Fruit fly (Drosophila melanogaster) whole organism, embryonic: Measurements from ENCODE around the gene kin17.
A peak's percentile ranks its signal among the peaks of the same experiment; 100 is the strongest.

ENCODE experiments used
- Adf1 ChIP-seq: fragments of 200-800 bp; sonication (Bioruptor generic); IDR thresholded peaks from 2 replicates; pipeline ENCODE4 v1.3.6; 2022; ENCODE audit warnings: missing biosample characterization, missing genetic modification characterization
- B-H2 ChIP-seq: fragments of 200-800 bp; sonication (Bioruptor generic); optimal IDR thresholded peaks from 2 replicates; lab custom pipeline; 2018; ENCODE audit warnings: missing biosample characterization, mild to moderate bottlenecking, missing genetic modification characterization
- Blimp-1 ChIP-seq: fragments of 200-800 bp; sonication (Bioruptor generic); optimal IDR thresholded peaks from 3 replicates; lab custom pipeline; 2018; ENCODE audit warnings: missing biosample characterization, missing genetic modification characterization, mild to moderate bottlenecking, moderate library complexity, missing genetic modification reagents
- CG11398 ChIP-seq: fragments of 200-800 bp; sonication (Bioruptor generic); optimal IDR thresholded peaks from 2 replicates; lab custom pipeline; 2016; ENCODE audit warnings: missing biosample characterization, missing genetic modification characterization
- CG13296 ChIP-seq: fragments of 200-800 bp; sonication (Bioruptor generic); optimal IDR thresholded peaks from 3 replicates; lab custom pipeline; 2018; ENCODE audit warnings: missing biosample characterization, mild to moderate bottlenecking, missing genetic modification characterization
- CG15269 ChIP-seq: fragments of 200-800 bp; sonication (Bioruptor generic); optimal IDR thresholded peaks from 2 replicates; lab custom pipeline; 2018; ENCODE audit warnings: missing biosample characterization, mild to moderate bottlenecking, missing genetic modification characterization, moderate library complexity
- CG1603 ChIP-seq: fragments of 200-800 bp; sonication (Bioruptor generic); optimal IDR thresholded peaks from 2 replicates; lab custom pipeline; 2019; ENCODE audit warnings: missing biosample characterization, mild to moderate bottlenecking, missing genetic modification characterization, moderate library complexity
- CG17186 ChIP-seq: fragments of 200-800 bp; sonication (Bioruptor generic); optimal IDR thresholded peaks from 3 replicates; lab custom pipeline; 2017; ENCODE audit warnings: missing biosample characterization, missing genetic modification reagents, missing genetic modification characterization
- CG2199 ChIP-seq: fragments of 200-800 bp; sonication (Bioruptor generic); IDR thresholded peaks from 3 replicates; pipeline ENCODE4 v1.3.6; 2022; ENCODE audit warnings: missing biosample characterization, missing genetic modification characterization
- CG2678 ChIP-seq: fragments of 200-800 bp; sonication (Bioruptor generic); optimal IDR thresholded peaks from 3 replicates; lab custom pipeline; 2019; ENCODE audit warnings: missing biosample characterization, mild to moderate bottlenecking, missing genetic modification characterization, moderate library complexity
- CG3163 ChIP-seq: fragments of 200-800 bp; sonication (Bioruptor generic); optimal IDR thresholded peaks from 3 replicates; lab custom pipeline; 2016; ENCODE audit warnings: missing biosample characterization, missing genetic modification characterization
- CG34376 ChIP-seq: fragments of 200-800 bp; sonication (Bioruptor generic); optimal IDR thresholded peaks from 2 replicates; lab custom pipeline; 2018; ENCODE audit warnings: missing biosample characterization, mild to moderate bottlenecking, missing genetic modification characterization
- CG4404 ChIP-seq: fragments of 200-800 bp; sonication (Bioruptor generic); IDR thresholded peaks from 2 replicates; pipeline ENCODE4 v1.3.6; 2022; ENCODE audit warnings: missing biosample characterization, missing genetic modification characterization
- CG6765 ChIP-seq: fragments of 200-800 bp; sonication (Bioruptor generic); optimal IDR thresholded peaks from 3 replicates; lab custom pipeline; 2017; ENCODE audit warnings: missing biosample characterization, mild to moderate bottlenecking, missing genetic modification characterization
- CG7357 ChIP-seq: fragments of 200-800 bp; sonication (Bioruptor generic); IDR thresholded peaks from 3 replicates; pipeline ENCODE4 v1.3.6; 2022; ENCODE audit warnings: missing biosample characterization, missing genetic modification characterization
- CG8290 ChIP-seq, 3 experiments: fragments of 200-800 bp; sonication (Bioruptor generic); optimal IDR thresholded peaks; 2 replicates each; lab custom pipeline; 2016 to 2019; ENCODE audit warnings: missing biosample characterization in 3 of 3, missing genetic modification characterization in 3 of 3, mild to moderate bottlenecking in 2 of 3, moderate library complexity in 1 of 3
- CG8924 ChIP-seq: fragments of 200-800 bp; optimal IDR thresholded peaks from 3 replicates; lab custom pipeline; 2019; ENCODE audit warnings: missing biosample characterization, mild to moderate bottlenecking, missing genetic modification characterization, moderate library complexity
- D ChIP-seq, 2 experiments: fragments of 200-800 bp in 1 of 2; fragments of >200 bp in 1 of 2; sonication (Bioruptor generic) in 1 of 2; optimal IDR thresholded peaks; 2 replicates in 1 of 2; 3 replicates in 1 of 2; lab custom pipeline; 2017; ENCODE audit warnings: mild to moderate bottlenecking in 1 of 2, missing biosample characterization in 1 of 2, missing genetic modification characterization in 1 of 2, missing genetic modification reagents in 1 of 2
- D19A ChIP-seq: fragments of 200-800 bp; optimal IDR thresholded peaks from 3 replicates; lab custom pipeline; 2019; ENCODE audit warnings: missing biosample characterization, mild to moderate bottlenecking, missing genetic modification characterization, moderate library complexity
- Dek ChIP-seq: fragments of 200-800 bp; sonication (Bioruptor generic); optimal IDR thresholded peaks from 3 replicates; lab custom pipeline; 2019; ENCODE audit warnings: missing biosample characterization, mild to moderate bottlenecking, missing genetic modification characterization, moderate library complexity
- Dref ChIP-seq: fragments of 200-800 bp; sonication (Bioruptor generic); IDR thresholded peaks from 2 replicates; pipeline ENCODE4 v1.3.6; 2022; ENCODE audit warnings: missing biosample characterization, missing genetic modification characterization
- Drgx ChIP-seq: fragments of 200-800 bp; sonication (Bioruptor generic); IDR thresholded peaks from 2 replicates; pipeline ENCODE4 v1.3.6; 2022; ENCODE audit warnings: missing biosample characterization, missing genetic modification characterization
- Fer2 ChIP-seq: fragments of 200-800 bp; sonication (Bioruptor generic); optimal IDR thresholded peaks from 2 replicates; lab custom pipeline; 2018; ENCODE audit warnings: missing biosample characterization, mild to moderate bottlenecking, missing genetic modification characterization, moderate library complexity
- GATAe ChIP-seq: fragments of 200-800 bp; sonication (Bioruptor generic); conservative IDR thresholded peaks from 2 replicates; pipeline ENCODE4 v1.3.6; 2022; ENCODE audit warnings: missing biosample characterization, missing genetic modification characterization
- Hr51 ChIP-seq, 2 experiments: fragments of 200-800 bp; sonication (Bioruptor generic); optimal IDR thresholded peaks; 2 replicates in 1 of 2; 3 replicates in 1 of 2; lab custom pipeline; 2016 to 2018; ENCODE audit warnings: missing biosample characterization in 2 of 2, missing genetic modification characterization in 2 of 2, mild to moderate bottlenecking in 1 of 2, moderate library complexity in 1 of 2
- Sry-β ChIP-seq: fragments of 200-800 bp; sonication (Bioruptor generic); optimal IDR thresholded peaks from 2 replicates; lab custom pipeline; 2018; ENCODE audit warnings: missing biosample characterization, mild to moderate bottlenecking, missing genetic modification characterization, moderate library complexity
- Sry-δ ChIP-seq: fragments of 200-800 bp; sonication (Bioruptor generic); optimal IDR thresholded peaks from 2 replicates; lab custom pipeline; 2016; ENCODE audit warnings: missing biosample characterization, missing genetic modification characterization
- abd-A ChIP-seq: fragments of 200-800 bp; sonication (Bioruptor generic); optimal IDR thresholded peaks from 3 replicates; lab custom pipeline; 2019; ENCODE audit warnings: missing biosample characterization, mild to moderate bottlenecking, missing genetic modification characterization, moderate library complexity
- ac ChIP-seq: fragments of 200-800 bp; sonication (Bioruptor generic); optimal IDR thresholded peaks from 3 replicates; lab custom pipeline; 2017; ENCODE audit warnings: missing biosample characterization, mild to moderate bottlenecking, missing genetic modification characterization
- az2 ChIP-seq: fragments of 200-800 bp; sonication (Bioruptor generic); optimal IDR thresholded peaks from 3 replicates; lab custom pipeline; 2016; ENCODE audit warnings: missing biosample characterization, missing genetic modification characterization
- bowl ChIP-seq: fragments of 200-800 bp; sonication (Bioruptor generic); IDR thresholded peaks from 2 replicates; pipeline ENCODE4 v1.3.6; 2022; ENCODE audit warnings: missing biosample characterization, missing genetic modification characterization
- chinmo ChIP-seq: fragments of 200-800 bp; sonication (Bioruptor generic); IDR thresholded peaks from 4 replicates; pipeline ENCODE4 v1.3.6; 2022; ENCODE audit warnings: missing biosample characterization, missing genetic modification characterization; ENCODE audit not compliant: partially characterized antibody
- chm ChIP-seq: fragments of 200-800 bp; sonication (Bioruptor generic); IDR thresholded peaks from 2 replicates; pipeline ENCODE4 v1.3.6; 2022; ENCODE audit warnings: missing biosample characterization, missing genetic modification characterization
- cwo ChIP-seq: fragments of 200-800 bp; sonication (Bioruptor generic); optimal IDR thresholded peaks from 3 replicates; lab custom pipeline; 2017; ENCODE audit warnings: missing biosample characterization, missing genetic modification characterization, mild to moderate bottlenecking, moderate library complexity, missing genetic modification reagents
- dysf ChIP-seq: fragments of 200-800 bp; sonication (Bioruptor generic); IDR thresholded peaks from 3 replicates; pipeline ENCODE4 v1.3.6; 2022; ENCODE audit warnings: missing biosample characterization, missing genetic modification characterization
- ewg ChIP-seq: fragments of 200-800 bp; sonication (Bioruptor generic); optimal IDR thresholded peaks from 3 replicates; lab custom pipeline; 2017; ENCODE audit warnings: mild to moderate bottlenecking, missing biosample characterization, missing genetic modification reagents, missing genetic modification characterization
- exex ChIP-seq: fragments of 200-800 bp; sonication (Bioruptor generic); optimal IDR thresholded peaks from 4 replicates; lab custom pipeline; 2018; ENCODE audit warnings: missing biosample characterization, mild to moderate bottlenecking, missing genetic modification characterization, moderate library complexity
- fd102C ChIP-seq: fragments of 200-800 bp; sonication (Bioruptor generic); optimal IDR thresholded peaks from 2 replicates; lab custom pipeline; 2018; ENCODE audit warnings: missing biosample characterization, mild to moderate bottlenecking, missing genetic modification characterization, moderate library complexity
- fu2 ChIP-seq: fragments of 200-800 bp; sonication (Bioruptor generic); optimal IDR thresholded peaks from 2 replicates; lab custom pipeline; 2016; ENCODE audit warnings: missing biosample characterization, missing genetic modification characterization
- kni ChIP-seq: fragments of 200-800 bp; sonication (Bioruptor generic); optimal IDR thresholded peaks from 3 replicates; lab custom pipeline; 2017; ENCODE audit warnings: mild to moderate bottlenecking, missing biosample characterization, missing genetic modification reagents, missing genetic modification characterization
- mirr ChIP-seq: fragments of 200-800 bp; sonication (Bioruptor generic); optimal IDR thresholded peaks from 3 replicates; lab custom pipeline; 2018; ENCODE audit warnings: missing biosample characterization, mild to moderate bottlenecking, missing genetic modification characterization
- p53 ChIP-seq: fragments of 200-800 bp; sonication (Bioruptor generic); optimal IDR thresholded peaks from 2 replicates; lab custom pipeline; 2016; ENCODE audit warnings: missing biosample characterization, missing genetic modification characterization
- run ChIP-seq: fragments of 200-800 bp; sonication (Bioruptor generic); optimal IDR thresholded peaks from 3 replicates; lab custom pipeline; 2018; ENCODE audit warnings: missing biosample characterization, mild to moderate bottlenecking, missing genetic modification characterization
- sens ChIP-seq: fragments of 200-800 bp; sonication (Bioruptor generic); peaks from one replicate; lab custom pipeline; 2016; ENCODE audit warnings: missing biosample characterization, missing genetic modification characterization
- sens-2 ChIP-seq: fragments of 200-800 bp; sonication (Bioruptor generic); IDR thresholded peaks from 2 replicates; pipeline ENCODE4 v1.3.6; 2022; ENCODE audit warnings: missing biosample characterization, missing genetic modification characterization
- slou ChIP-seq: fragments of 200-800 bp; sonication (Bioruptor generic); optimal IDR thresholded peaks from 3 replicates; lab custom pipeline; 2016; ENCODE audit warnings: missing biosample characterization, missing genetic modification characterization
- sug ChIP-seq: fragments of 200-800 bp; optimal IDR thresholded peaks from 2 replicates; lab custom pipeline; 2019; ENCODE audit warnings: missing biosample characterization, mild to moderate bottlenecking, missing genetic modification characterization, moderate library complexity
- tio ChIP-seq: fragments of 200-800 bp; sonication (Bioruptor generic); optimal IDR thresholded peaks from 2 replicates; lab custom pipeline; 2017; ENCODE audit warnings: missing biosample characterization, missing genetic modification characterization, inconsistent platforms
- ttk ChIP-seq: fragments of 200-800 bp; sonication (Bioruptor generic); IDR thresholded peaks from 2 replicates; pipeline ENCODE4 v2.1.2; 2022; ENCODE audit warnings: missing biosample characterization, missing genetic modification characterization
- wdn ChIP-seq: fragments of 200-800 bp; sonication (Bioruptor generic); IDR thresholded peaks from 2 replicates; pipeline ENCODE4 v1.3.6; 2022; ENCODE audit warnings: missing biosample characterization, missing genetic modification characterization

kin17 gene

dm6 chr3L:20385408-20385807 is 28.8 kb downstream of the kin17 start (continued):
- TF ChIP-seq ewg (GFP tag; lab: Kevin White, UChicago) (no peak), fd102C (GFP tag; lab: Kevin White, UChicago) (no peak), D19A (tag; lab: Kevin White, UChicago) (peak; percentile 47), Blimp-1 (no peak), Hr51 (GFP tag; optimal IDR thresholded peaks at IDR 0.05; lab: Kevin White, UChicago) (no peak), CG2199 (GFP tag; lab: Robert Waterston, UW) (peak; percentile 53; the same call in 1 of the 3 replicates), CG7357 (GFP tag; lab: Robert Waterston, UW) (no peak), exex (peak; percentile 83), wdn (no peak), sens-2 (GFP tag; lab: Robert Waterston, UW) (peak; percentile 85), GATAe (peak; percentile 58; the same call in 1 of the 2 replicates), ac (GFP tag; lab: Kevin White, UChicago) (no peak), sens (GFP tag; lab: Kevin White, UChicago) (no peak), p53 (no peak), CG8924 (tag; lab: Kevin White, UChicago) (no peak), CG6765 (GFP tag; lab: Kevin White, UChicago) (no peak), Drgx (GFP tag; lab: Robert Waterston, UW) (peak; percentile 23; the same call in 1 of the 2 replicates), Sry-δ (GFP tag; lab: Kevin White, UChicago) (no peak), CG1603 (no peak), chm (GFP tag; lab: Robert Waterston, UW) (0 out of 2 replicates have a peak, but pooled peaks have one; percentile 24), fu2 (GFP tag; lab: Kevin White, UChicago) (no peak), CG17186 (GFP tag; lab: Kevin White, UChicago) (no peak), tio (GFP tag; lab: Kevin White, UChicago) (no peak), sug (peak; percentile 64), CG15269 (no peak), Sry-β (GFP tag; lab: Kevin White, UChicago) (no peak), CG3163 (GFP tag; lab: Kevin White, UChicago) (no peak), dysf (no peak), CG11398 (no peak), slou (GFP tag; lab: Kevin White, UChicago) (no peak), CG8290 (GFP tag; optimal IDR thresholded peaks at IDR 0.05; lab: Kevin White, UChicago) (no peak), CG8290 (tag; optimal IDR thresholded peaks at IDR 0.05; lab: Kevin White, UChicago) (peak in 1 of 2 experiments; percentile 15)

- peak; percentile 13 for TF ChIP-seq Dek (tag; lab: Kevin White, UChicago)
- TF ChIP-seq Adf1 (GFP tag; lab: Robert Waterston, UW): peak; percentile 84
- TF ChIP-seq bowl (GFP tag; lab: Robert Waterston, UW): no peak
- peak; percentile 51 for TF ChIP-seq B-H2 (GFP tag; lab: Kevin White, UChicago)
- TF ChIP-seq az2 (GFP tag; lab: Kevin White, UChicago): no peak
- 0 out of 2 replicates have a peak, but pooled peaks have one; percentile 12 for TF ChIP-seq ttk (GFP tag; lab: Robert Waterston, UW)
- no peak for TF ChIP-seq CG4404
- no peak for TF ChIP-seq run
- peak; percentile 31 for TF ChIP-seq CG34376 (GFP tag; lab: Kevin White, UChicago)
- peak; percentile 75 for TF ChIP-seq abd-A (tag; lab: Kevin White, UChicago)
- TF ChIP-seq sug: no peak
- TF ChIP-seq mirr (GFP tag; lab: Kevin White, UChicago): peak; percentile 24
- TF ChIP-seq CG6765 (GFP tag; lab: Kevin White, UChicago): peak; percentile 22
- TF ChIP-seq cwo: peak; percentile 16
- peak; percentile 55; the same call in 1 of the 4 replicates for TF ChIP-seq chinmo (GFP tag; lab: Robert Waterston, UW)
- no peak for TF ChIP-seq D (optimal IDR thresholded peaks at IDR 0.05; lab: Kevin White, UChicago)
- no peak for TF ChIP-seq D (GFP tag; optimal IDR thresholded peaks at IDR 0.05; lab: Kevin White, UChicago)
- no peak for TF ChIP-seq Fer2
- TF ChIP-seq kni (GFP tag; lab: Kevin White, UChicago): no peak
- no peak for TF ChIP-seq CG13296 (GFP tag; lab: Kevin White, UChicago)
- TF ChIP-seq CG2678 (tag; lab: Kevin White, UChicago): peak; percentile 4
- 0 out of 2 replicates have a peak, but pooled peaks have one; percentile 15 for TF ChIP-seq Dref (GFP tag; lab: Robert Waterston, UW)
Measured at dm6 chr3L:20385969-20386370, 29.4 kb downstream of the kin17 start.
